Worm (Caenorhabditis elegans) whole organism, mixed stage, embryonic: ENCODE data around the gene apc-17.

Source experiments
- nhr-76 ChIP-seq: sonication (generic microtip); optimal IDR thresholded peaks from 2 replicates; lab custom pipeline; 2017; ENCODE audit warnings: missing biosample characterization, missing genetic modification characterization
- unc-62 ChIP-seq: fragments of 150-350 bp; optimal IDR thresholded peaks from 2 replicates; lab custom pipeline; 2014; ENCODE audit warnings: missing biosample characterization, missing genetic modification reagents, missing genetic modification characterization
- ztf-11 ChIP-seq: fragments of 150-350 bp; optimal IDR thresholded peaks from 2 replicates; lab custom pipeline; 2014; ENCODE audit warnings: missing biosample characterization, missing genetic modification characterization

- TF ChIP-seq ztf-11 (no peak), unc-62 (GFP tag; lab: Kevin White, UChicago) (no peak), nhr-76 (tag; lab: Kevin White, UChicago) (no peak)
Observed at ce11 chrII:11086770-11087169, 21.2 kb upstream of the apc-17 start.
